Fruit fly (Drosophila melanogaster): ENCODE results near the gene CG10958.
A peak's percentile ranks its signal among the peaks of the same experiment; 100 is the strongest.

The CG10958 gene

DNA sequence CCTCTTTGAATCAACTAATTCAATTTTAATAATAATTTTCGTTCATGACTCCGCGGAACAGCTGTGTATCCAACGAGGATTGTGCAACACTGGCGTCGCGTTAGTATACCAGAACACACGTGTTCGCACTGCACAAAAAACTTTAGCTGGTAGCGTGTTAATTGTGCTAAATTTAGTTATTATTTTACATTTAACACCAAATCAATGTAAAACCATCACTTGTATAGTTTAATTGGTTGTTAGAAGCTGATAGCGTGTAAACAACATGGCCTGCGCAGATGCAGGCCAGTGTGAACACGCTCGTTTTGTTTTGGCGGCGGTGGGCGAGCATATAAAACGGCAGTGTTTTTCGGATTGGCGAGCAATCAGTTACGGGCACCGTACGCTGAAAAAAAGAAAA is 25.2 kb downstream of the CG10958 start, which contains the start of the genes Traf6 and GIIIspla2 (continued):
- TF ChIP-seq so (GFP tag; IDR thresholded peaks at IDR 0.05), result peak; percentile 77; the same call in 2 of the 3 replicates
- peak; percentile 42 for TF ChIP-seq CG4820 (GFP tag; optimal IDR thresholded peaks at IDR 0.05)
- peak; percentile 77 for TF ChIP-seq Dip3 (GFP tag; optimal IDR thresholded peaks at IDR 0.05)
- TF ChIP-seq gsb-n (tag; optimal IDR thresholded peaks at IDR 0.05), result no peak
- TF ChIP-seq CG13775 (GFP tag; optimal IDR thresholded peaks at IDR 0.05), result peak; percentile 78
- peak; percentile 68; the same call in 1 of the 3 replicates for TF ChIP-seq Mrtf (GFP tag; IDR thresholded peaks at IDR 0.05)
- peak; percentile 53; the same call in 1 of the 2 replicates for TF ChIP-seq bowl (GFP tag; IDR thresholded peaks at IDR 0.05)
- TF ChIP-seq Oaz (GFP tag; IDR thresholded peaks at IDR 0.05), result no peak
- peak; percentile 80 for TF ChIP-seq Ptx1 (GFP tag; IDR thresholded peaks at IDR 0.05)
- peak; percentile 61; the same call in 1 of the 2 replicates for TF ChIP-seq CG5953 (GFP tag; IDR thresholded peaks at IDR 0.05)
- 0 out of 3 replicates have a peak, but pooled peaks have one; percentile 42 for TF ChIP-seq CG2889 (GFP tag; IDR thresholded peaks at IDR 0.05)
- TF ChIP-seq CG13624 (GFP tag; optimal IDR thresholded peaks at IDR 0.05), result peak; percentile 56
- TF ChIP-seq exex (tag; optimal IDR thresholded peaks at IDR 0.05), result no peak
- no peak for TF ChIP-seq kah (GFP tag; optimal IDR thresholded peaks at IDR 0.05)
- no peak for TF ChIP-seq dan (GFP tag; IDR thresholded peaks at IDR 0.05)
- peak; percentile 77 for TF ChIP-seq shn (GFP tag; optimal IDR thresholded peaks at IDR 0.05)
- peak; percentile 68 for TF ChIP-seq tin (GFP tag; optimal IDR thresholded peaks at IDR 0.05)
- TF ChIP-seq ato (GFP tag; IDR thresholded peaks at IDR 0.05; ENCODE audit: partially characterized antibody), result no peak
- TF ChIP-seq run (tag; optimal IDR thresholded peaks at IDR 0.05), result no peak
- TF ChIP-seq CG17829 (tag; optimal IDR thresholded peaks at IDR 0.05), result peak; percentile 77
- TF ChIP-seq Atf-2 (GFP tag; optimal IDR thresholded peaks at IDR 0.05), result peak; percentile 23
- peak; percentile 63 for TF ChIP-seq CG11247 (GFP tag; IDR thresholded peaks at IDR 0.05)
- peak; percentile 88 for TF ChIP-seq CG12659 (GFP tag; optimal IDR thresholded peaks at IDR 0.05)
- 0 out of 2 replicates have a peak, but pooled peaks have one; percentile 9 for TF ChIP-seq cas (GFP tag; IDR thresholded peaks at IDR 0.05)
- TF ChIP-seq otp (GFP tag; IDR thresholded peaks at IDR 0.05), result 0 out of 3 replicates have a peak, but pooled peaks have one; percentile 24
- peak; percentile 67 for TF ChIP-seq CG10979 (tag; optimal IDR thresholded peaks at IDR 0.05)
- peak; percentile 48 for TF ChIP-seq her (GFP tag; optimal IDR thresholded peaks at IDR 0.05)
- TF ChIP-seq lmd (GFP tag; IDR thresholded peaks at IDR 0.05), result peak; percentile 82
- TF ChIP-seq CG1024 (GFP tag; IDR thresholded peaks at IDR 0.05), result peak; percentile 27; the same call in 1 of the 2 replicates
- TF ChIP-seq CG2116 (GFP tag; optimal IDR thresholded peaks at IDR 0.05), result peak; percentile 59
- peak; percentile 95 for TF ChIP-seq MBD-R2 (GFP tag; IDR thresholded peaks at IDR 0.05)
- TF ChIP-seq trem (tag; optimal IDR thresholded peaks at IDR 0.05), result peak; percentile 83
- peak; percentile 81 for TF ChIP-seq Xrp1 (GFP tag; IDR thresholded peaks at IDR 0.05)
- peak; percentile 41 for TF ChIP-seq kni (GFP tag; optimal IDR thresholded peaks at IDR 0.05)
- peak; percentile 69 for TF ChIP-seq CG11085 (GFP tag; IDR thresholded peaks at IDR 0.05)
- no peak for TF ChIP-seq CG31365 (tag; optimal IDR thresholded peaks at IDR 0.05)
- TF ChIP-seq z (GFP tag; IDR thresholded peaks at IDR 0.05), result no peak
- TF ChIP-seq H2.0 (GFP tag; IDR thresholded peaks at IDR 0.05), result peak; percentile 72
- peak; percentile 49 for TF ChIP-seq pnt (GFP tag; optimal IDR thresholded peaks at IDR 0.05)
- peak; percentile 65 for TF ChIP-seq Ada2b (GFP tag; IDR thresholded peaks at IDR 0.05)
- peak; percentile 84 for TF ChIP-seq CG18599 (GFP tag; optimal IDR thresholded peaks at IDR 0.05)
- peak; percentile 11 for TF ChIP-seq CG12236 (GFP tag; optimal IDR thresholded peaks at IDR 0.05)
- TF ChIP-seq CG4730 (GFP tag; IDR thresholded peaks at IDR 0.05), result peak; percentile 44
- TF ChIP-seq CG10321 (GFP tag; IDR thresholded peaks at IDR 0.05), result no peak
- TF ChIP-seq ap (GFP tag; IDR thresholded peaks at IDR 0.05), result peak; percentile 52
- peak; percentile 50 for TF ChIP-seq pb (GFP tag; optimal IDR thresholded peaks at IDR 0.05)
- TF ChIP-seq ranshi (GFP tag; IDR thresholded peaks at IDR 0.05), result peak; percentile 75
- TF ChIP-seq fd64A (GFP tag; optimal IDR thresholded peaks at IDR 0.05), result peak; percentile 33
- TF ChIP-seq CG16813 (GFP tag; IDR thresholded peaks at IDR 0.05; ENCODE audit: partially characterized antibody), result peak; percentile 44; the same call in 1 of the 3 replicates
- TF ChIP-seq GATAe (GFP tag; conservative IDR thresholded peaks at IDR 0.05), result peak; percentile 46; the same call in 1 of the 2 replicates
- TF ChIP-seq CG14014 (GFP tag; IDR thresholded peaks at IDR 0.05), result peak; percentile 73
- no peak for TF ChIP-seq ac (GFP tag; optimal IDR thresholded peaks at IDR 0.05)

Data from whole organism, embryonic.